Fruit fly (Drosophila melanogaster) whole organism, embryonic: ENCODE data around the gene Smox.

Source experiments
- Aef1 ChIP-seq: fragments of 200-800 bp; sonication (Bioruptor generic); IDR thresholded peaks from 3 replicates; pipeline ENCODE4 v1.3.6; 2022; ENCODE audit warnings: missing biosample characterization, missing genetic modification characterization
- Bteb2 ChIP-seq: fragments of 200-800 bp; sonication (Bioruptor generic); optimal IDR thresholded peaks from 2 replicates; lab custom pipeline; 2016; ENCODE audit warnings: missing biosample characterization, missing genetic modification characterization
- CG10366 ChIP-seq: fragments of 200-800 bp; sonication (Bioruptor generic); IDR thresholded peaks from 2 replicates; pipeline ENCODE4 v1.3.6; 2022; ENCODE audit warnings: missing biosample characterization, missing genetic modification characterization
- CG10565 ChIP-seq: fragments of 200-800 bp; sonication (Bioruptor generic); optimal IDR thresholded peaks from 3 replicates; lab custom pipeline; 2016; ENCODE audit warnings: missing biosample characterization, mild to moderate bottlenecking, missing genetic modification characterization
- CG11247 ChIP-seq: fragments of 200-800 bp; sonication (Bioruptor generic); IDR thresholded peaks from 2 replicates; pipeline ENCODE4 v1.3.6; 2022; ENCODE audit warnings: missing biosample characterization, missing genetic modification characterization
- CG12104 ChIP-seq: fragments of 200-800 bp; sonication (Bioruptor generic); optimal IDR thresholded peaks from 3 replicates; lab custom pipeline; 2016; ENCODE audit warnings: missing biosample characterization, missing genetic modification characterization
- CG14860 ChIP-seq: fragments of 200-800 bp; sonication (Bioruptor generic); IDR thresholded peaks from 3 replicates; pipeline ENCODE4 v1.3.6; 2022; ENCODE audit warnings: missing biosample characterization, missing genetic modification characterization; ENCODE audit not compliant: partially characterized antibody
- CG15269 ChIP-seq: fragments of 200-800 bp; sonication (Bioruptor generic); optimal IDR thresholded peaks from 2 replicates; lab custom pipeline; 2018; ENCODE audit warnings: missing biosample characterization, mild to moderate bottlenecking, missing genetic modification characterization, moderate library complexity
- CG15601 ChIP-seq: fragments of 200-800 bp; sonication (Bioruptor generic); optimal IDR thresholded peaks from 3 replicates; lab custom pipeline; 2019; ENCODE audit warnings: missing biosample characterization, mild to moderate bottlenecking, missing genetic modification characterization, moderate library complexity
- CG1602 ChIP-seq: fragments of 200-800 bp; sonication (Bioruptor generic); optimal IDR thresholded peaks from 3 replicates; lab custom pipeline; 2016; ENCODE audit warnings: missing biosample characterization, missing genetic modification characterization
- CG17186 ChIP-seq: fragments of 200-800 bp; sonication (Bioruptor generic); optimal IDR thresholded peaks from 3 replicates; lab custom pipeline; 2017; ENCODE audit warnings: missing biosample characterization, missing genetic modification reagents, missing genetic modification characterization
- CG2120 ChIP-seq: fragments of 200-800 bp; sonication (Bioruptor generic); optimal IDR thresholded peaks from 3 replicates; lab custom pipeline; 2016; ENCODE audit warnings: missing biosample characterization, missing genetic modification characterization
- CG30431 ChIP-seq: fragments of 200-800 bp; sonication (Bioruptor generic); optimal IDR thresholded peaks from 2 replicates; lab custom pipeline; 2017; ENCODE audit warnings: missing biosample characterization, missing genetic modification characterization
- CG3995 ChIP-seq: fragments of 200-800 bp; sonication (Bioruptor generic); optimal IDR thresholded peaks from 3 replicates; lab custom pipeline; 2016; ENCODE audit warnings: missing biosample characterization, missing genetic modification characterization
- CG43689 ChIP-seq: fragments of 200-800 bp; sonication (Bioruptor generic); IDR thresholded peaks from 2 replicates; pipeline ENCODE4 v1.3.6; 2022; ENCODE audit warnings: missing biosample characterization, missing genetic modification characterization
- CG4617 ChIP-seq: fragments of 200-800 bp; sonication (Bioruptor generic); optimal IDR thresholded peaks from 3 replicates; lab custom pipeline; 2016; ENCODE audit warnings: missing biosample characterization, missing genetic modification characterization, borderline replicate concordance
- CG6175 ChIP-seq: fragments of 200-800 bp; sonication (Bioruptor generic); IDR thresholded peaks from 3 replicates; pipeline ENCODE4 v1.3.6; 2022; ENCODE audit warnings: missing biosample characterization, missing genetic modification characterization
- CG7372 ChIP-seq: fragments of 200-800 bp; sonication (Bioruptor generic); IDR thresholded peaks from 2 replicates; pipeline ENCODE4 v1.3.6; 2022; ENCODE audit warnings: missing biosample characterization, missing genetic modification characterization
- CG7556 ChIP-seq: fragments of 200-800 bp; sonication (Bioruptor generic); optimal IDR thresholded peaks from 2 replicates; lab custom pipeline; 2017; ENCODE audit warnings: missing biosample characterization, mild to moderate bottlenecking, missing genetic modification characterization
- CG8765 ChIP-seq: fragments of 200-800 bp; sonication (Bioruptor generic); IDR thresholded peaks from 2 replicates; pipeline ENCODE4 v1.3.6; 2022; ENCODE audit warnings: missing biosample characterization, missing genetic modification characterization
- CG9437 ChIP-seq: fragments of 200-800 bp; sonication (Bioruptor generic); optimal IDR thresholded peaks from 2 replicates; lab custom pipeline; 2018; ENCODE audit warnings: missing biosample characterization, mild to moderate bottlenecking, missing genetic modification characterization
- E2f1 ChIP-seq: fragments of 200-800 bp; sonication (Bioruptor generic); IDR thresholded peaks from 2 replicates; pipeline ENCODE4 v1.3.6; 2022; ENCODE audit warnings: missing biosample characterization, missing genetic modification characterization
- E2f2 ChIP-seq: fragments of 200-800 bp; sonication (Bioruptor generic); IDR thresholded peaks from 2 replicates; pipeline ENCODE4 v1.3.6; 2022; ENCODE audit warnings: missing biosample characterization, missing genetic modification characterization
- Hmr ChIP-seq: fragments of 200-800 bp; sonication (Bioruptor generic); optimal IDR thresholded peaks from 3 replicates; lab custom pipeline; 2017; ENCODE audit warnings: mild to moderate bottlenecking, missing biosample characterization, missing genetic modification reagents, missing genetic modification characterization
- NfI ChIP-seq: fragments of 200-800 bp; sonication (Bioruptor generic); optimal IDR thresholded peaks from 3 replicates; lab custom pipeline; 2018; ENCODE audit warnings: missing biosample characterization, mild to moderate bottlenecking, missing genetic modification characterization, moderate library complexity
- Rfx ChIP-seq: fragments of 200-800 bp; sonication (Bioruptor generic); IDR thresholded peaks from 2 replicates; pipeline ENCODE4 v1.3.6; 2022; ENCODE audit warnings: missing biosample characterization, missing genetic modification characterization
- Sry-β ChIP-seq: fragments of 200-800 bp; sonication (Bioruptor generic); optimal IDR thresholded peaks from 2 replicates; lab custom pipeline; 2018; ENCODE audit warnings: missing biosample characterization, mild to moderate bottlenecking, missing genetic modification characterization, moderate library complexity
- Ssrp ChIP-seq: fragments of 200-800 bp; sonication (Bioruptor generic); optimal IDR thresholded peaks from 2 replicates; lab custom pipeline; 2018; ENCODE audit warnings: missing biosample characterization, mild to moderate bottlenecking, missing genetic modification characterization, moderate library complexity
- Taf1 ChIP-seq: fragments of 200-800 bp; sonication (Bioruptor generic); IDR thresholded peaks from 2 replicates; pipeline ENCODE4 v1.3.6; 2022; ENCODE audit warnings: missing biosample characterization, missing genetic modification characterization
- cas ChIP-seq: fragments of 200-800 bp; sonication (Bioruptor generic); IDR thresholded peaks from 2 replicates; pipeline ENCODE4 v1.3.6; 2022; ENCODE audit warnings: missing biosample characterization, missing genetic modification characterization
- chinmo ChIP-seq: fragments of 200-800 bp; sonication (Bioruptor generic); IDR thresholded peaks from 4 replicates; pipeline ENCODE4 v1.3.6; 2022; ENCODE audit warnings: missing biosample characterization, missing genetic modification characterization; ENCODE audit not compliant: partially characterized antibody
- crol ChIP-seq: fragments of 200-800 bp; sonication (Bioruptor generic); IDR thresholded peaks from 2 replicates; pipeline ENCODE4 v1.3.6; 2022; ENCODE audit warnings: missing biosample characterization, missing genetic modification characterization
- emc ChIP-seq: fragments of 200-800 bp; sonication (Bioruptor generic); optimal IDR thresholded peaks from 2 replicates; lab custom pipeline; 2016; ENCODE audit warnings: missing biosample characterization, missing genetic modification characterization
- gcm2 ChIP-seq: fragments of 200-800 bp; sonication (Bioruptor generic); optimal IDR thresholded peaks from 2 replicates; lab custom pipeline; 2016; ENCODE audit warnings: missing biosample characterization, missing genetic modification characterization
- gsb ChIP-seq: fragments of 200-800 bp; sonication (Bioruptor generic); IDR thresholded peaks from 2 replicates; pipeline ENCODE4 v1.3.6; 2022; ENCODE audit warnings: missing biosample characterization, missing genetic modification characterization
- gt ChIP-seq: fragments of 200-800 bp; sonication (Bioruptor generic); IDR thresholded peaks from 2 replicates; pipeline ENCODE4 v1.3.6; 2022; ENCODE audit warnings: missing biosample characterization, missing genetic modification characterization
- ham ChIP-seq: fragments of 200-800 bp; sonication (Bioruptor generic); IDR thresholded peaks from 2 replicates; pipeline ENCODE4 v1.3.6; 2022; ENCODE audit warnings: missing biosample characterization, missing genetic modification characterization
- kay ChIP-seq: fragments of 200-800 bp; sonication (Bioruptor generic); optimal IDR thresholded peaks from 2 replicates; lab custom pipeline; 2016; ENCODE audit warnings: missing biosample characterization, missing genetic modification characterization
- ken ChIP-seq: fragments of 200-800 bp; sonication (Bioruptor generic); IDR thresholded peaks from 3 replicates; pipeline ENCODE4 v1.3.6; 2022; ENCODE audit warnings: missing biosample characterization, missing genetic modification characterization
- knrl ChIP-seq: fragments of 200-800 bp; sonication (Bioruptor generic); IDR thresholded peaks from 3 replicates; pipeline ENCODE4 v1.3.6; 2022; ENCODE audit warnings: missing biosample characterization, missing genetic modification characterization; ENCODE audit not compliant: partially characterized antibody
- lab ChIP-seq: fragments of 200-800 bp; sonication (Bioruptor generic); optimal IDR thresholded peaks from 3 replicates; lab custom pipeline; 2017; ENCODE audit warnings: missing biosample characterization, missing genetic modification characterization, mild to moderate bottlenecking, moderate library complexity, missing genetic modification reagents
- lmd ChIP-seq: fragments of 200-800 bp; sonication (Bioruptor generic); IDR thresholded peaks from 2 replicates; pipeline ENCODE4 v1.3.6; 2022; ENCODE audit warnings: missing biosample characterization, missing genetic modification characterization
- nom ChIP-seq: fragments of 200-800 bp; sonication (Bioruptor generic); optimal IDR thresholded peaks from 2 replicates; lab custom pipeline; 2017; ENCODE audit warnings: missing biosample characterization, missing genetic modification characterization, mild to moderate bottlenecking, moderate library complexity, missing genetic modification reagents
- pb ChIP-seq: fragments of 200-800 bp; sonication (Bioruptor generic); optimal IDR thresholded peaks from 3 replicates; lab custom pipeline; 2016; ENCODE audit warnings: missing biosample characterization, missing genetic modification characterization
- row ChIP-seq: fragments of 200-800 bp; sonication (Bioruptor generic); IDR thresholded peaks from 3 replicates; pipeline ENCODE4 v1.3.6; 2022; ENCODE audit warnings: missing biosample characterization, missing genetic modification characterization
- shn ChIP-seq: fragments of 200-800 bp; sonication (Bioruptor generic); optimal IDR thresholded peaks from 3 replicates; lab custom pipeline; 2016; ENCODE audit warnings: missing biosample characterization, missing genetic modification characterization
- slp2 ChIP-seq: fragments of 200-800 bp; sonication (Bioruptor generic); optimal IDR thresholded peaks from 2 replicates; lab custom pipeline; 2016; ENCODE audit warnings: missing biosample characterization, missing genetic modification characterization
- ssp ChIP-seq: fragments of 200-800 bp; sonication (Bioruptor generic); IDR thresholded peaks from 2 replicates; pipeline ENCODE4 v1.3.6; 2022; ENCODE audit warnings: missing biosample characterization, missing genetic modification characterization
- sug ChIP-seq: fragments of 200-800 bp; optimal IDR thresholded peaks from 2 replicates; lab custom pipeline; 2019; ENCODE audit warnings: missing biosample characterization, mild to moderate bottlenecking, missing genetic modification characterization, moderate library complexity
- tio ChIP-seq: fragments of 200-800 bp; sonication (Bioruptor generic); optimal IDR thresholded peaks from 2 replicates; lab custom pipeline; 2017; ENCODE audit warnings: missing biosample characterization, missing genetic modification characterization, inconsistent platforms
- vfl ChIP-seq: fragments of 200-800 bp; sonication (Bioruptor generic); optimal IDR thresholded peaks from 2 replicates; lab custom pipeline; 2016; ENCODE audit warnings: missing biosample characterization, missing genetic modification characterization
- zfh2 ChIP-seq: fragments of 200-800 bp; sonication (Bioruptor generic); optimal IDR thresholded peaks from 2 replicates; lab custom pipeline; 2016; ENCODE audit warnings: missing biosample characterization, missing genetic modification characterization

Smox gene

dm6 chrX:8125224-8125649 lies 16.8 kb downstream of the Smox start (continued):
- TF ChIP-seq CG11247 (GFP tag; lab: Robert Waterston, UW) (no peak), pb (no peak), kay (GFP tag; lab: Kevin White, UChicago) (no peak), zfh2 (GFP tag; lab: Kevin White, UChicago) (no peak), CG4617 (GFP tag; lab: Kevin White, UChicago) (no peak), CG30431 (GFP tag; lab: Kevin White, UChicago) (peak; percentile 28), emc (GFP tag; lab: Kevin White, UChicago) (no peak), CG8765 (GFP tag; lab: Robert Waterston, UW) (no peak), vfl (no peak), CG12104 (GFP tag; lab: Kevin White, UChicago) (peak; percentile 27), E2f2 (peak; percentile 40; the same call in 1 of the 2 replicates), CG7372 (GFP tag; lab: Robert Waterston, UW) (no peak; the same call in 1 of the 2 replicates), Aef1 (GFP tag; lab: Robert Waterston, UW) (peak; percentile 24; the same call in 1 of the 3 replicates), CG15601 (tag; lab: Kevin White, UChicago) (peak; percentile 38), crol (GFP tag; lab: Robert Waterston, UW) (no peak), CG6175 (GFP tag; lab: Robert Waterston, UW) (no peak), Ssrp (tag; lab: Kevin White, UChicago) (peak; percentile 74), nom (no peak), cas (no peak), shn (GFP tag; lab: Kevin White, UChicago) (no peak), CG10565 (GFP tag; lab: Kevin White, UChicago) (no peak), ham (GFP tag; lab: Robert Waterston, UW) (no peak), gsb (GFP tag; lab: Robert Waterston, UW) (no peak), E2f1 (GFP tag; lab: Robert Waterston, UW) (0 out of 2 replicates have a peak, but pooled peaks have one; percentile 42), knrl (no peak), CG3995 (GFP tag; lab: Kevin White, UChicago) (no peak), Sry-β (GFP tag; lab: Kevin White, UChicago) (no peak), CG43689 (GFP tag; lab: Robert Waterston, UW) (no peak), sug (tag; lab: Kevin White, UChicago) (no peak), CG1602 (GFP tag; lab: Kevin White, UChicago) (peak; percentile 18), ken (no peak), row (GFP tag; lab: Robert Waterston, UW) (peak; percentile 39; the same call in 2 of the 3 replicates), Taf1 (GFP tag; lab: Robert Waterston, UW) (no peak), Bteb2 (GFP tag; lab: Kevin White, UChicago) (no peak), NfI (peak; percentile 8), CG2120 (no peak), gt (GFP tag; lab: Robert Waterston, UW) (no peak), CG9437 (GFP tag; lab: Kevin White, UChicago) (peak; percentile 64), lab (no peak), CG15269 (peak; percentile 45), Rfx (GFP tag; lab: Robert Waterston, UW) (no peak), lmd (GFP tag; lab: Robert Waterston, UW) (peak; percentile 45; the same call in 1 of the 2 replicates), CG10366 (GFP tag; lab: Robert Waterston, UW) (peak; percentile 19; the same call in 1 of the 2 replicates), CG14860 (GFP tag; lab: Robert Waterston, UW) (no peak), chinmo (GFP tag; lab: Robert Waterston, UW) (0 out of 4 replicates have a peak, but pooled peaks have one; percentile 20), CG17186 (no peak), tio (no peak), ssp (GFP tag; lab: Robert Waterston, UW) (no peak), slp2 (GFP tag; lab: Kevin White, UChicago) (no peak), gcm2 (GFP tag; lab: Kevin White, UChicago) (no peak), Hmr (GFP tag; lab: Kevin White, UChicago) (peak; percentile 3), CG7556 (peak; percentile 70)
